Fruit fly (Drosophila melanogaster) whole organism, embryonic: ENCODE measurements around the gene CG10116.
A peak's percentile ranks its signal among the peaks of the same experiment; 100 is the strongest.

Experiments used
- BtbVII ChIP-seq: fragments of 200-800 bp; sonication (Bioruptor generic); optimal IDR thresholded peaks from 3 replicates; lab custom pipeline; 2017; ENCODE audit warnings: missing biosample characterization, mild to moderate bottlenecking, missing genetic modification characterization
- CG10321 ChIP-seq: fragments of 200-800 bp; sonication (Bioruptor generic); IDR thresholded peaks from 2 replicates; pipeline ENCODE4 v1.3.6; 2022; ENCODE audit warnings: missing biosample characterization, missing genetic modification characterization
- CG13287 ChIP-seq: fragments of 200-800 bp; sonication (Bioruptor generic); IDR thresholded peaks from 2 replicates; pipeline ENCODE4 v1.3.6; 2022; ENCODE audit warnings: missing biosample characterization, missing genetic modification characterization; ENCODE audit not compliant: partially characterized antibody
- CG16779 ChIP-seq: fragments of 200-800 bp; sonication (Bioruptor generic); IDR thresholded peaks from 2 replicates; pipeline ENCODE4 v1.3.6; 2022; ENCODE audit warnings: missing biosample characterization, missing genetic modification characterization
- CG16813 ChIP-seq: fragments of 200-800 bp; sonication (Bioruptor generic); IDR thresholded peaks from 3 replicates; pipeline ENCODE4 v1.3.6; 2022; ENCODE audit warnings: missing biosample characterization, missing genetic modification characterization; ENCODE audit not compliant: partially characterized antibody
- CG16815 ChIP-seq: fragments of 200-800 bp; sonication (Bioruptor generic); optimal IDR thresholded peaks from 3 replicates; lab custom pipeline; 2017; ENCODE audit warnings: missing biosample characterization, mild to moderate bottlenecking, missing genetic modification characterization
- CG17612 ChIP-seq: fragments of 200-800 bp; sonication (Bioruptor generic); IDR thresholded peaks from 2 replicates; pipeline ENCODE4 v1.3.6; 2022; ENCODE audit warnings: missing biosample characterization, missing genetic modification characterization
- CG18262 ChIP-seq: fragments of 200-800 bp; optimal IDR thresholded peaks from 3 replicates; lab custom pipeline; 2019; ENCODE audit warnings: missing biosample characterization, mild to moderate bottlenecking, missing genetic modification characterization, moderate library complexity
- CG2120 ChIP-seq: fragments of 200-800 bp; sonication (Bioruptor generic); optimal IDR thresholded peaks from 3 replicates; lab custom pipeline; 2016; ENCODE audit warnings: missing biosample characterization, missing genetic modification characterization
- CG30020 ChIP-seq: fragments of 200-800 bp; optimal IDR thresholded peaks from 2 replicates; lab custom pipeline; 2019; ENCODE audit warnings: missing biosample characterization, mild to moderate bottlenecking, missing genetic modification characterization, moderate library complexity
- CG32767 ChIP-seq: fragments of 200-800 bp; sonication (Bioruptor generic); IDR thresholded peaks from 2 replicates; pipeline ENCODE4 v1.3.6; 2022; ENCODE audit warnings: missing biosample characterization, missing genetic modification characterization
- CG33557 ChIP-seq: fragments of 200-800 bp; sonication (Bioruptor generic); optimal IDR thresholded peaks from 2 replicates; lab custom pipeline; 2019; ENCODE audit warnings: missing biosample characterization, mild to moderate bottlenecking, missing genetic modification characterization, moderate library complexity
- CG42726 ChIP-seq: fragments of 200-800 bp; sonication (Bioruptor generic); IDR thresholded peaks from 2 replicates; pipeline ENCODE4 v1.3.6; 2022; ENCODE audit warnings: missing biosample characterization, missing genetic modification characterization; ENCODE audit not compliant: partially characterized antibody
- CG7372 ChIP-seq: fragments of 200-800 bp; sonication (Bioruptor generic); IDR thresholded peaks from 2 replicates; pipeline ENCODE4 v1.3.6; 2022; ENCODE audit warnings: missing biosample characterization, missing genetic modification characterization
- CG8281 ChIP-seq: fragments of 200-800 bp; sonication (Bioruptor generic); optimal IDR thresholded peaks from 2 replicates; lab custom pipeline; 2018; ENCODE audit warnings: missing biosample characterization, mild to moderate bottlenecking, missing genetic modification characterization, moderate library complexity
- CG8388 ChIP-seq: fragments of 200-800 bp; sonication (Bioruptor generic); optimal IDR thresholded peaks from 2 replicates; lab custom pipeline; 2019; ENCODE audit warnings: missing biosample characterization, mild to moderate bottlenecking, missing genetic modification characterization, moderate library complexity
- CG8765 ChIP-seq: fragments of 200-800 bp; sonication (Bioruptor generic); IDR thresholded peaks from 2 replicates; pipeline ENCODE4 v1.3.6; 2022; ENCODE audit warnings: missing biosample characterization, missing genetic modification characterization
- D ChIP-seq, 2 experiments: fragments of 200-800 bp in 1 of 2; fragments of >200 bp in 1 of 2; sonication (Bioruptor generic) in 1 of 2; optimal IDR thresholded peaks; 2 replicates in 1 of 2; 3 replicates in 1 of 2; lab custom pipeline; 2017; ENCODE audit warnings: mild to moderate bottlenecking in 1 of 2, missing biosample characterization in 1 of 2, missing genetic modification characterization in 1 of 2, missing genetic modification reagents in 1 of 2
- Dref ChIP-seq: fragments of 200-800 bp; sonication (Bioruptor generic); IDR thresholded peaks from 2 replicates; pipeline ENCODE4 v1.3.6; 2022; ENCODE audit warnings: missing biosample characterization, missing genetic modification characterization
- Hand ChIP-seq: fragments of 200-800 bp; sonication (Bioruptor generic); optimal IDR thresholded peaks from 2 replicates; lab custom pipeline; 2017; ENCODE audit warnings: mild to moderate bottlenecking, missing biosample characterization, missing genetic modification reagents, missing genetic modification characterization
- Hsf ChIP-seq: fragments of 200-800 bp; sonication (Bioruptor generic); optimal IDR thresholded peaks from 3 replicates; lab custom pipeline; 2016; ENCODE audit warnings: missing biosample characterization, missing genetic modification characterization
- Jarid2 ChIP-seq: fragments of 200-800 bp; sonication (Bioruptor generic); optimal IDR thresholded peaks from 3 replicates; lab custom pipeline; 2017; ENCODE audit warnings: mild to moderate bottlenecking, missing biosample characterization, missing genetic modification reagents, missing genetic modification characterization
- MBD-R2 ChIP-seq: fragments of 200-800 bp; sonication (Bioruptor generic); IDR thresholded peaks from 2 replicates; pipeline ENCODE4 v1.3.6; 2022; ENCODE audit warnings: missing biosample characterization, missing genetic modification characterization
- NFAT ChIP-seq: fragments of 200-800 bp; sonication (Bioruptor generic); IDR thresholded peaks from 2 replicates; pipeline ENCODE4 v1.3.6; 2022; ENCODE audit warnings: missing biosample characterization, missing genetic modification characterization
- Ravus ChIP-seq: fragments of 200-800 bp; sonication (Bioruptor generic); IDR thresholded peaks from 2 replicates; pipeline ENCODE4 v1.3.6; 2022; ENCODE audit warnings: missing biosample characterization, missing genetic modification characterization
- Sin3A ChIP-seq: fragments of >200 bp; optimal IDR thresholded peaks from 2 replicates; lab custom pipeline; 2018
- amos ChIP-seq: fragments of 200-800 bp; sonication (Bioruptor generic); IDR thresholded peaks from 2 replicates; pipeline ENCODE4 v1.3.6; 2022; ENCODE audit warnings: missing biosample characterization, missing genetic modification characterization; ENCODE audit not compliant: partially characterized antibody
- ash1 ChIP-seq: fragments of 200-800 bp; sonication (Bioruptor generic); optimal IDR thresholded peaks from 2 replicates; lab custom pipeline; 2018; ENCODE audit warnings: missing biosample characterization, mild to moderate bottlenecking, missing genetic modification characterization
- btn ChIP-seq: fragments of 200-800 bp; sonication (Bioruptor generic); optimal IDR thresholded peaks from 2 replicates; lab custom pipeline; 2016; ENCODE audit warnings: missing biosample characterization, missing genetic modification characterization
- cas ChIP-seq: fragments of 200-800 bp; sonication (Bioruptor generic); IDR thresholded peaks from 2 replicates; pipeline ENCODE4 v1.3.6; 2022; ENCODE audit warnings: missing biosample characterization, missing genetic modification characterization
- cato ChIP-seq: fragments of 200-800 bp; sonication (Bioruptor generic); optimal IDR thresholded peaks from 2 replicates; lab custom pipeline; 2016; ENCODE audit warnings: missing biosample characterization, missing genetic modification characterization, borderline replicate concordance
- chm ChIP-seq: fragments of 200-800 bp; sonication (Bioruptor generic); IDR thresholded peaks from 2 replicates; pipeline ENCODE4 v1.3.6; 2022; ENCODE audit warnings: missing biosample characterization, missing genetic modification characterization
- dm ChIP-seq: fragments of 200-800 bp; sonication (Bioruptor generic); optimal IDR thresholded peaks from 3 replicates; lab custom pipeline; 2016; ENCODE audit warnings: missing biosample characterization, missing genetic modification characterization
- en ChIP-seq: fragments of 200-800 bp; sonication (Bioruptor generic); optimal IDR thresholded peaks from 2 replicates; lab custom pipeline; 2016; ENCODE audit warnings: missing biosample characterization, missing genetic modification characterization
- gem ChIP-seq: fragments of 200-800 bp; sonication (Bioruptor generic); optimal IDR thresholded peaks from 2 replicates; lab custom pipeline; 2019; ENCODE audit warnings: missing biosample characterization, mild to moderate bottlenecking, missing genetic modification characterization, moderate library complexity
- inv ChIP-seq: fragments of 200-800 bp; sonication (Bioruptor generic); IDR thresholded peaks from 2 replicates; pipeline ENCODE4 v1.3.6; 2022; ENCODE audit warnings: missing biosample characterization, missing genetic modification characterization; ENCODE audit not compliant: partially characterized antibody
- pita ChIP-seq: fragments of 200-800 bp; sonication (Bioruptor generic); optimal IDR thresholded peaks from 2 replicates; lab custom pipeline; 2017; ENCODE audit warnings: missing biosample characterization, mild to moderate bottlenecking, missing genetic modification characterization
- prd ChIP-seq, 3 experiments: fragments of >200 bp in 2 of 3; fragments of 200-800 bp in 1 of 3; sonication (Bioruptor generic) in 1 of 3; optimal IDR thresholded peaks in 2 of 3; IDR thresholded peaks in 1 of 3; 2 replicates in 2 of 3; 3 replicates in 1 of 3; pipeline versions ENCODE4 v1.3.6 to Lab custom; 2017 to 2022; ENCODE audit warnings: missing biosample characterization in 1 of 3, missing genetic modification characterization in 1 of 3
- repo ChIP-seq: fragments of 200-800 bp; sonication (Bioruptor generic); optimal IDR thresholded peaks from 2 replicates; lab custom pipeline; 2016; ENCODE audit warnings: missing biosample characterization, missing genetic modification characterization
- run ChIP-seq: fragments of 200-800 bp; sonication (Bioruptor generic); optimal IDR thresholded peaks from 3 replicates; lab custom pipeline; 2018; ENCODE audit warnings: missing biosample characterization, mild to moderate bottlenecking, missing genetic modification characterization
- slp2 ChIP-seq: fragments of 200-800 bp; sonication (Bioruptor generic); optimal IDR thresholded peaks from 2 replicates; lab custom pipeline; 2016; ENCODE audit warnings: missing biosample characterization, missing genetic modification characterization
- stc ChIP-seq: fragments of 200-800 bp; sonication (Bioruptor generic); IDR thresholded peaks from 2 replicates; pipeline ENCODE4 v1.3.6; 2022; ENCODE audit warnings: missing biosample characterization, missing genetic modification characterization
- tgo ChIP-seq: fragments of 200-800 bp; sonication (Bioruptor generic); IDR thresholded peaks from 3 replicates; pipeline ENCODE4 v1.3.6; 2022; ENCODE audit warnings: missing biosample characterization, missing genetic modification characterization
- tio ChIP-seq: fragments of 200-800 bp; sonication (Bioruptor generic); optimal IDR thresholded peaks from 2 replicates; lab custom pipeline; 2017; ENCODE audit warnings: missing biosample characterization, missing genetic modification characterization, inconsistent platforms
- tna ChIP-seq: fragments of 200-800 bp; sonication (Bioruptor generic); IDR thresholded peaks from 2 replicates; pipeline ENCODE4 v1.3.6; 2022; ENCODE audit warnings: missing biosample characterization, missing genetic modification characterization; ENCODE audit not compliant: partially characterized antibody
- wek ChIP-seq: fragments of 200-800 bp; sonication (Bioruptor generic); optimal IDR thresholded peaks from 3 replicates; lab custom pipeline; 2018; ENCODE audit warnings: missing biosample characterization, mild to moderate bottlenecking, missing genetic modification characterization, moderate library complexity
- wor ChIP-seq: fragments of 200-800 bp; sonication (Bioruptor generic); IDR thresholded peaks from 2 replicates; pipeline ENCODE4 v1.3.6; 2022; ENCODE audit warnings: missing biosample characterization, missing genetic modification characterization
- zfh1 ChIP-seq: fragments of 200-800 bp; sonication (Bioruptor generic); IDR thresholded peaks from 3 replicates; pipeline ENCODE4 v1.3.6; 2022; ENCODE audit warnings: missing biosample characterization, missing genetic modification characterization
- zfh2 ChIP-seq: fragments of 200-800 bp; sonication (Bioruptor generic); optimal IDR thresholded peaks from 2 replicates; lab custom pipeline; 2016; ENCODE audit warnings: missing biosample characterization, missing genetic modification characterization

The CG10116 gene

dm6 chr3L:13486041-13486859 lies 29.2 kb upstream of the CG10116 start, which contains the start of the genes Abp1 and Tgi (continued):
- TF ChIP-seq ash1 (GFP tag; lab: Kevin White, UChicago) (no peak), pita (GFP tag; lab: Kevin White, UChicago) (peak; percentile 78), prd (optimal IDR thresholded peaks at IDR 0.05; lab: Kevin White, UChicago) (no peak), prd (GFP tag; IDR thresholded peaks at IDR 0.05; lab: Robert Waterston, UW) (peak; percentile 21; the same call in 1 of the 3 replicates), wek (no peak), cas (GFP tag; lab: Robert Waterston, UW) (no peak), CG33557 (GFP tag; lab: Kevin White, UChicago) (no peak), Sin3A (lab: Kevin White, UChicago) (no peak), CG2120 (peak; percentile 71), CG7372 (GFP tag; lab: Robert Waterston, UW) (no peak), en (GFP tag; lab: Kevin White, UChicago) (no peak), slp2 (GFP tag; lab: Kevin White, UChicago) (no peak), CG13287 (GFP tag; lab: Robert Waterston, UW) (peak; percentile 80), stc (GFP tag; lab: Robert Waterston, UW) (no peak), Dref (GFP tag; lab: Robert Waterston, UW) (peak; percentile 93), CG16813 (GFP tag; lab: Robert Waterston, UW) (peak; percentile 77), CG32767 (GFP tag; lab: Robert Waterston, UW) (no peak), Jarid2 (no peak), dm (no peak), CG10321 (GFP tag; lab: Robert Waterston, UW) (no peak), NFAT (GFP tag; lab: Robert Waterston, UW) (peak; percentile 65), CG17612 (GFP tag; lab: Robert Waterston, UW) (no peak), zfh2 (GFP tag; lab: Kevin White, UChicago) (peak; percentile 52), CG8765 (GFP tag; lab: Robert Waterston, UW) (no peak), run (tag; lab: Kevin White, UChicago) (no peak), Hand (GFP tag; lab: Kevin White, UChicago) (no peak), chm (GFP tag; lab: Robert Waterston, UW) (peak; percentile 59; the same call in 1 of the 2 replicates), Ravus (GFP tag; lab: Robert Waterston, UW) (no peak), CG16779 (GFP tag; lab: Robert Waterston, UW) (no peak), CG30020 (tag; lab: Kevin White, UChicago) (peak; percentile 10), CG8388 (no peak), CG42726 (peak; percentile 93), BtbVII (no peak), tio (GFP tag; lab: Kevin White, UChicago) (no peak), zfh1 (GFP tag; lab: Robert Waterston, UW) (no peak), MBD-R2 (GFP tag; lab: Robert Waterston, UW) (peak; percentile 79), CG16815 (GFP tag; lab: Kevin White, UChicago) (no peak), tgo (GFP tag; lab: Robert Waterston, UW) (no peak), gem (tag; lab: Kevin White, UChicago) (peak; percentile 47), CG8281 (tag; lab: Kevin White, UChicago) (no peak), inv (GFP tag; lab: Robert Waterston, UW) (peak; percentile 69), Hsf (peak; percentile 35), amos (GFP tag; lab: Robert Waterston, UW) (peak; percentile 95), wor (GFP tag; lab: Robert Waterston, UW) (no peak), tna (GFP tag; lab: Robert Waterston, UW) (peak; percentile 69), btn (GFP tag; lab: Kevin White, UChicago) (no peak), cato (GFP tag; lab: Kevin White, UChicago) (no peak), D (optimal IDR thresholded peaks at IDR 0.05; lab: Kevin White, UChicago) (no peak), D (GFP tag; optimal IDR thresholded peaks at IDR 0.05; lab: Kevin White, UChicago) (no peak), repo (GFP tag; lab: Kevin White, UChicago) (no peak), CG18262 (tag; lab: Kevin White, UChicago) (no peak)
